Worm (Caenorhabditis elegans) whole organism, late embryonic: Measurements from ENCODE around the gene catp-2.

ENCODE experiments used
- T23F11.4 ChIP-seq: fragments of 200-800 bp; sonication (Bioruptor generic); optimal IDR thresholded peaks from 2 replicates; lab custom pipeline; 2018; ENCODE audit warnings: mild to moderate bottlenecking, missing genetic modification characterization, missing compliant biosample characterization
- ceh-14 ChIP-seq: sonication (generic microtip); optimal IDR thresholded peaks from 2 replicates; lab custom pipeline; 2016; ENCODE audit warnings: missing genotype, missing genetic modification characterization, missing compliant biosample characterization
- ceh-18 ChIP-seq: sonication (generic microtip); optimal IDR thresholded peaks from 2 replicates; lab custom pipeline; 2016; ENCODE audit warnings: missing genetic modification characterization, missing compliant biosample characterization
- ceh-2 ChIP-seq: sonication (generic microtip); optimal IDR thresholded peaks from 2 replicates; lab custom pipeline; 2016; ENCODE audit warnings: missing genotype, missing genetic modification characterization, missing compliant biosample characterization
- ceh-48 ChIP-seq: sonication (generic microtip); optimal IDR thresholded peaks from 2 replicates; lab custom pipeline; 2016; ENCODE audit warnings: missing genetic modification characterization, inconsistent platforms, missing compliant biosample characterization
- ceh-9 ChIP-seq: sonication (generic microtip); optimal IDR thresholded peaks from 2 replicates; lab custom pipeline; 2016; ENCODE audit warnings: mild to moderate bottlenecking, missing genetic modification characterization, inconsistent platforms, missing compliant biosample characterization
- che-1 ChIP-seq: sonication (generic microtip); optimal IDR thresholded peaks from 2 replicates; lab custom pipeline; 2016; ENCODE audit warnings: mild to moderate bottlenecking, missing genetic modification characterization, missing compliant biosample characterization
- dve-1 ChIP-seq: sonication (generic microtip); optimal IDR thresholded peaks from 2 replicates; lab custom pipeline; 2017; ENCODE audit warnings: antibody characterized with exemption, mild to moderate bottlenecking, missing genetic modification characterization, missing compliant biosample characterization
- elt-2 ChIP-seq: sonication (generic microtip); optimal IDR thresholded peaks from 2 replicates; lab custom pipeline; 2016; ENCODE audit warnings: missing genetic modification reagents, missing genetic modification characterization, missing compliant biosample characterization
- elt-4 ChIP-seq: sonication (generic microtip); optimal IDR thresholded peaks from 2 replicates; lab custom pipeline; 2016; ENCODE audit warnings: missing genetic modification characterization, missing compliant biosample characterization
- ets-4 ChIP-seq: sonication (generic microtip); optimal IDR thresholded peaks from 2 replicates; lab custom pipeline; 2016; ENCODE audit warnings: missing genetic modification characterization, missing compliant biosample characterization
- fkh-10 ChIP-seq: fragments of 150-350 bp; optimal IDR thresholded peaks from 2 replicates; lab custom pipeline; 2014; ENCODE audit warnings: missing biosample characterization, missing genetic modification reagents, missing genetic modification characterization
- gmeb-2 ChIP-seq: sonication (generic microtip); optimal IDR thresholded peaks from 2 replicates; lab custom pipeline; 2016; ENCODE audit warnings: missing genetic modification characterization, inconsistent platforms, missing compliant biosample characterization
- hlh-13 ChIP-seq: fragments of 200-800 bp; sonication (Bioruptor generic); optimal IDR thresholded peaks from 2 replicates; lab custom pipeline; 2018; ENCODE audit warnings: mild to moderate bottlenecking, missing genetic modification characterization, missing compliant biosample characterization
- hlh-30 ChIP-seq: sonication (generic microtip); optimal IDR thresholded peaks from 2 replicates; lab custom pipeline; 2017; ENCODE audit warnings: antibody characterized with exemption, missing genetic modification characterization, missing compliant biosample characterization; ENCODE audit not compliant: insufficient read depth
- hlh-6 ChIP-seq: sonication (generic microtip); optimal IDR thresholded peaks from 2 replicates; lab custom pipeline; 2016; ENCODE audit warnings: missing genotype, missing genetic modification characterization, missing compliant biosample characterization
- mec-3 ChIP-seq: sonication (generic microtip); optimal IDR thresholded peaks from 2 replicates; lab custom pipeline; 2016; ENCODE audit warnings: borderline replicate concordance, missing genetic modification characterization, missing compliant biosample characterization
- nfya-1 ChIP-seq: sonication (generic microtip); optimal IDR thresholded peaks from 2 replicates; lab custom pipeline; 2017; ENCODE audit warnings: missing genetic modification characterization, mild to moderate bottlenecking, missing compliant biosample characterization, antibody characterized with exemption, moderate library complexity
- nhr-232 ChIP-seq: sonication (generic microtip); optimal IDR thresholded peaks from 2 replicates; lab custom pipeline; 2016; ENCODE audit warnings: missing genetic modification characterization, missing compliant biosample characterization
- pat-9 ChIP-seq: fragments of 200-800 bp; sonication (Bioruptor generic); optimal IDR thresholded peaks from 2 replicates; lab custom pipeline; 2018; ENCODE audit warnings: mild to moderate bottlenecking, missing genetic modification characterization, moderate library complexity, missing compliant biosample characterization
- pha-2 ChIP-seq: sonication (generic microtip); optimal IDR thresholded peaks from 2 replicates; lab custom pipeline; 2017; ENCODE audit warnings: mild to moderate bottlenecking, missing genetic modification characterization, missing compliant biosample characterization
- pha-4 ChIP-seq: fragments of 150-350 bp; optimal IDR thresholded peaks from 2 replicates; lab custom pipeline; 2018; ENCODE audit warnings: missing biosample characterization, missing genetic modification reagents, missing genetic modification characterization
- rnt-1 ChIP-seq: sonication (generic microtip); optimal IDR thresholded peaks from 2 replicates; lab custom pipeline; 2016; ENCODE audit warnings: missing genetic modification characterization, missing compliant biosample characterization
- sox-2 ChIP-seq: fragments of 200-800 bp; sonication (Bioruptor generic); IDR thresholded peaks from 2 replicates; pipeline ENCODE4 v1.3.6; 2022; ENCODE audit warnings: missing genetic modification reagents, missing genetic modification characterization, missing compliant biosample characterization
- sox-4 ChIP-seq: sonication (generic microtip); optimal IDR thresholded peaks from 2 replicates; lab custom pipeline; 2017; ENCODE audit warnings: mild to moderate bottlenecking, missing genetic modification characterization, inconsistent platforms, missing compliant biosample characterization
- tbx-2 ChIP-seq: sonication (generic microtip); optimal IDR thresholded peaks from 2 replicates; lab custom pipeline; 2016; ENCODE audit warnings: missing genetic modification characterization, missing compliant biosample characterization
- tbx-7 ChIP-seq: sonication (generic microtip); optimal IDR thresholded peaks from 2 replicates; lab custom pipeline; 2016; ENCODE audit warnings: missing genotype, missing genetic modification characterization, missing compliant biosample characterization
- ttx-3 ChIP-seq: sonication (generic microtip); optimal IDR thresholded peaks from 2 replicates; lab custom pipeline; 2016; ENCODE audit warnings: missing genetic modification reagents, missing genetic modification characterization, missing compliant biosample characterization
- unc-42 ChIP-seq: sonication (generic microtip); optimal IDR thresholded peaks from 2 replicates; lab custom pipeline; 2016; ENCODE audit warnings: missing genotype, missing genetic modification characterization, missing compliant biosample characterization
- unc-55 ChIP-seq: sonication (generic microtip); optimal IDR thresholded peaks from 2 replicates; lab custom pipeline; 2017; ENCODE audit warnings: missing biosample characterization, missing genetic modification reagents, missing genetic modification characterization

catp-2 gene

ce11 chrV:4948635-4949034, 14.1 kb downstream of the catp-2 start, which contains the start of gene str-209:
Gene str-209, plus strand, starts transcription at chrV:4948935.
- no peak for TF ChIP-seq sox-4 (tag; lab: Kevin White, UChicago)
- TF ChIP-seq fkh-10 (GFP tag; lab: Kevin White, UChicago): no peak
- TF ChIP-seq elt-4 (tag; lab: Kevin White, UChicago): no peak
- TF ChIP-seq unc-42 (tag; lab: Kevin White, UChicago): no peak
- no peak for TF ChIP-seq hlh-6 (tag; lab: Kevin White, UChicago)
- no peak for TF ChIP-seq hlh-13 (GFP tag; lab: Kevin White, UChicago)

ce11 chrV:4951434-4951833, 16.9 kb downstream of the catp-2 start, which contains the start of gene str-207:
Gene str-207, plus strand, starts transcription at chrV:4951734.
- TF ChIP-seq tbx-2 (tag; lab: Kevin White, UChicago): no peak
- no peak for TF ChIP-seq che-1 (tag; lab: Kevin White, UChicago)
- no peak for TF ChIP-seq ceh-2 (tag; lab: Kevin White, UChicago)
- no peak for TF ChIP-seq T23F11.4
- TF ChIP-seq dve-1 (tag; lab: Kevin White, UChicago): no peak
- no peak for TF ChIP-seq mec-3 (tag; lab: Kevin White, UChicago)
- TF ChIP-seq hlh-30 (tag; lab: Kevin White, UChicago): no peak
- no peak for TF ChIP-seq ceh-14 (tag; lab: Kevin White, UChicago)
- TF ChIP-seq ceh-18 (tag; lab: Kevin White, UChicago): no peak
- TF ChIP-seq sox-2 (GFP tag; lab: Robert Waterston, UW): no peak
- TF ChIP-seq hlh-13 (GFP tag; lab: Kevin White, UChicago): no peak
- no peak for TF ChIP-seq pha-2 (tag; lab: Kevin White, UChicago)
- no peak for TF ChIP-seq nfya-1 (tag; lab: Kevin White, UChicago)
- TF ChIP-seq pha-4 (tag; lab: Kevin White, UChicago): no peak
- no peak for TF ChIP-seq unc-42 (tag; lab: Kevin White, UChicago)
- TF ChIP-seq, all 69 proteins: peak for 0

ce11 chrV:4956529-4956928, 22.0 kb downstream of the catp-2 start, which contains the start of gene str-208:
Gene str-208, plus strand, starts transcription at chrV:4956829.
- TF ChIP-seq pha-4 (tag; lab: Kevin White, UChicago): no peak
- no peak for TF ChIP-seq pat-9 (tag; lab: Kevin White, UChicago)
- no peak for TF ChIP-seq ttx-3 (tag; lab: Kevin White, UChicago)

- no peak for TF ChIP-seq rnt-1 (tag; lab: Kevin White, UChicago)
Measured at ce11 chrV:4957619-4958018, 23.1 kb downstream of the catp-2 start.

- no peak for TF ChIP-seq gmeb-2 (tag; lab: Kevin White, UChicago)
Measured at ce11 chrV:4960686-4961085, 26.2 kb downstream of the catp-2 start.

ce11 chrV:4962968-4963367, 28.5 kb downstream of the catp-2 start, which contains the start of gene tam-1:
Gene tam-1, minus strand, starts transcription at chrV:4963102.
- TF ChIP-seq tbx-7 (tag; lab: Kevin White, UChicago) (no peak), ceh-48 (tag; lab: Kevin White, UChicago) (peak; percentile 27), dve-1 (tag; lab: Kevin White, UChicago) (no peak), che-1 (tag; lab: Kevin White, UChicago) (no peak), unc-55 (peak; percentile 13), sox-2 (GFP tag; lab: Robert Waterston, UW) (no peak; the same call in 1 of the 2 replicates), unc-42 (tag; lab: Kevin White, UChicago) (peak; percentile 33), nfya-1 (tag; lab: Kevin White, UChicago) (peak; percentile 14)

- no peak for TF ChIP-seq rnt-1 (tag; lab: Kevin White, UChicago)
- TF ChIP-seq ceh-9: no peak
- TF ChIP-seq elt-2 (tag; lab: Kevin White, UChicago): no peak
- no peak for TF ChIP-seq ceh-18 (tag; lab: Kevin White, UChicago)
- no peak for TF ChIP-seq nhr-232 (tag; lab: Kevin White, UChicago)
- TF ChIP-seq ets-4 (tag; lab: Kevin White, UChicago): no peak
Measured at ce11 chrV:4963606-4964005, 29.1 kb downstream of the catp-2 start.
